Worm (Caenorhabditis elegans) whole organism, L4 larva: Measurements from ENCODE around the gene F54F12.1.

ENCODE experiments used
- F26F4.8 ChIP-seq: fragments of 200-800 bp; sonication (Bioruptor generic); conservative IDR thresholded peaks from 2 replicates; pipeline ENCODE4 v1.3.6; 2022; ENCODE audit warnings: missing genetic modification characterization, missing compliant biosample characterization
- dve-1 ChIP-seq: sonication (generic microtip); optimal IDR thresholded peaks from 2 replicates; lab custom pipeline; 2017; ENCODE audit warnings: antibody characterized with exemption, mild to moderate bottlenecking, missing genetic modification characterization, missing compliant biosample characterization; ENCODE audit not compliant: insufficient read depth
- fos-1 ChIP-seq: fragments of 150-350 bp; optimal IDR thresholded peaks from 2 replicates; lab custom pipeline; 2014; ENCODE audit warnings: missing biosample characterization, missing genetic modification characterization
- hmg-1.1 ChIP-seq: fragments of 200-800 bp; sonication (Bioruptor generic); IDR thresholded peaks from 2 replicates; pipeline ENCODE4 v1.3.6; 2022; ENCODE audit warnings: missing genetic modification reagents, missing genetic modification characterization, missing compliant biosample characterization
- lim-7 ChIP-seq: fragments of 200-800 bp; sonication (Bioruptor generic); IDR thresholded peaks from 2 replicates; pipeline ENCODE4 v1.3.6; 2022; ENCODE audit warnings: missing genetic modification characterization, missing compliant biosample characterization
- nhr-10 ChIP-seq: fragments of 150-350 bp; optimal IDR thresholded peaks from 2 replicates; lab custom pipeline; 2014; ENCODE audit warnings: missing biosample characterization, missing genetic modification characterization
- nhr-28 ChIP-seq: fragments of 150-350 bp; optimal IDR thresholded peaks from 2 replicates; lab custom pipeline; 2014; ENCODE audit warnings: missing biosample characterization, missing genetic modification characterization
- nhr-76 ChIP-seq: fragments of 150-350 bp; optimal IDR thresholded peaks from 2 replicates; lab custom pipeline; 2014; ENCODE audit warnings: missing biosample characterization, missing genetic modification characterization
- nhr-77 ChIP-seq: fragments of 150-350 bp; optimal IDR thresholded peaks from 2 replicates; lab custom pipeline; 2014; ENCODE audit warnings: missing biosample characterization, missing genetic modification characterization
- snpc-4 ChIP-seq: fragments of 150-350 bp; optimal IDR thresholded peaks from 2 replicates; lab custom pipeline; 2014; ENCODE audit warnings: missing biosample characterization, missing genetic modification characterization
- tra-1 ChIP-seq: fragments of 200-800 bp; sonication (Bioruptor generic); IDR thresholded peaks from 2 replicates; pipeline ENCODE4 v1.3.6; 2022; ENCODE audit warnings: missing genetic modification reagents, missing genetic modification characterization, missing compliant biosample characterization
- unc-62 ChIP-seq, 3 experiments: fragments of 150-350 bp in 1 of 3; sonication (generic microtip); optimal IDR thresholded peaks in 2 of 3; peaks in 1 of 3; 1 replicate in 1 of 3; 2 replicates in 2 of 3; lab custom pipeline; 2014 to 2017; ENCODE audit warnings: missing biosample characterization in 3 of 3, missing genetic modification characterization in 3 of 3, missing genetic modification reagents in 3 of 3, missing genotype in 1 of 3

- TF ChIP-seq fos-1 (tag; lab: Kevin White, UChicago) = no peak
- peak; percentile 98 for TF ChIP-seq nhr-28 (tag; lab: Kevin White, UChicago)
- TF ChIP-seq dve-1 (tag; lab: Kevin White, UChicago) = peak; percentile 95
- peak; percentile 95 for TF ChIP-seq tra-1 (GFP tag; lab: Robert Waterston, UW)
- peak; percentile 81 for TF ChIP-seq nhr-10 (tag; lab: Kevin White, UChicago)
- peak; percentile 98 for TF ChIP-seq nhr-77 (tag; lab: Kevin White, UChicago)
- peak in 1 of 2 experiments; percentile 100 for TF ChIP-seq unc-62 (GFP tag; optimal IDR thresholded peaks at IDR 0.05 in 1 of 2; lab: Kevin White, UChicago)
- TF ChIP-seq unc-62 (tag; optimal IDR thresholded peaks at IDR 0.05; lab: Kevin White, UChicago) = no peak
- peak; percentile 26 for TF ChIP-seq nhr-76
- TF ChIP-seq hmg-1.1 = peak; percentile 98
- TF ChIP-seq F26F4.8 (GFP tag; lab: Robert Waterston, UW) = no peak
- TF ChIP-seq snpc-4 (tag; lab: Kevin White, UChicago) = peak; percentile 64
- TF ChIP-seq lim-7 (GFP tag; lab: Robert Waterston, UW) = peak; percentile 62; the same call in 1 of the 2 replicates
Measured at ce11 chrIII:13070548-13071050, 15.4 kb upstream of the F54F12.1 start, which contains the start of gene Y39E4B.6.
